Worm (Caenorhabditis elegans) whole organism, dauer: ENCODE measurements around the gene try-5.
"Not testable (repeated sequence)": the region's sequence is repeated elsewhere in the genome, so short reads cannot be mapped to it uniquely, and the experiment has no call there.

Experiments
- unc-62 ChIP-seq: sonication (generic microtip); optimal IDR thresholded peaks from 2 replicates; lab custom pipeline; 2017; ENCODE audit warnings: missing biosample characterization, missing genetic modification reagents, missing genetic modification characterization

Gene try-5

DNA sequence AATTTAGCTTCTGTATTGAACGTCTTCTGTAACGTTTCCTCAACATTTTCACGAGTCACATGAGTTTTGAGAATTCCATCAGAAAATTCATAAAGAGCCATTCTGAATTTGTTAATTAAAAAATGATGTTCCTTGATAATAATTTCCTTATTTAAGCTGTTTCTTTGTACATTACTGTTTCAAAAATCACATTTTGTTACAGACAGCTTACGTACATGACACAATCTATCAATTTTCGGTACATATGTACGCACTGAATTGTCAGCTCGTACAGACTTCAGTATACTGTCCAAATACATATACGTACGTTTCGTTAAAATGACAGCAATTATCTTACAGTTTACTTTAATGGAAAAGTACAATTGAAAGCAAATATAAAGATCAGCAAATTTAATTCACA is 29.6 kb downstream of the try-5 start, which contains the start of gene E02C12.19:
Gene E02C12.19 (minus strand): TSS at position 101 of the 400 bp plus-strand sequence.
- TF ChIP-seq unc-62 (GFP tag; lab: Kevin White, UChicago), result no peak

DNA sequence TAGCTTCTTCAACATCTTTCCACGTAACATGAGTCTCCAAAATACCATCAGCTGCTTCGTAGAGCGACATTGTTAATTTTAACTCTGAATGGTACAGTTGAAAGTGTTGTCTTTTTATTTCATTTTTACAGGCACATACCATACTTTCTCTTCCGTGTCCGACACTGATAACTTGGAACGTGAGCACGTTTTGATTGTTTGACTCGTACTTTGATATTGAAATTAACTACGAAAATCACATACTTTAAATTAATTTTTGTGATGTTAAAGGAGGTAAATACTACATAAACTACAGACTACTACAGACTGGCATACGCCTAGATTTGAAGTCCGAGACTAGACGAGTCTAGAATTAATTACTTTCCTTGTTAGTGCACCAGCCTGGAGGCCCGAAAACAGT is 31.5 kb downstream of the try-5 start, which contains the start of gene E02C12.10:
Gene E02C12.10 (minus strand): TSS at position 75 of the 400 bp plus-strand sequence.
- no peak for TF ChIP-seq unc-62 (GFP tag; lab: Kevin White, UChicago)

- not testable (repeated sequence) for TF ChIP-seq unc-62 (GFP tag; lab: Kevin White, UChicago)
Observed at ce11 chrV:9379808-9380207, 33.0 kb downstream of the try-5 start, which contains the start of gene E02C12.11. Gene E02C12.11, minus strand, starts transcription at chrV:9379908.

DNA sequence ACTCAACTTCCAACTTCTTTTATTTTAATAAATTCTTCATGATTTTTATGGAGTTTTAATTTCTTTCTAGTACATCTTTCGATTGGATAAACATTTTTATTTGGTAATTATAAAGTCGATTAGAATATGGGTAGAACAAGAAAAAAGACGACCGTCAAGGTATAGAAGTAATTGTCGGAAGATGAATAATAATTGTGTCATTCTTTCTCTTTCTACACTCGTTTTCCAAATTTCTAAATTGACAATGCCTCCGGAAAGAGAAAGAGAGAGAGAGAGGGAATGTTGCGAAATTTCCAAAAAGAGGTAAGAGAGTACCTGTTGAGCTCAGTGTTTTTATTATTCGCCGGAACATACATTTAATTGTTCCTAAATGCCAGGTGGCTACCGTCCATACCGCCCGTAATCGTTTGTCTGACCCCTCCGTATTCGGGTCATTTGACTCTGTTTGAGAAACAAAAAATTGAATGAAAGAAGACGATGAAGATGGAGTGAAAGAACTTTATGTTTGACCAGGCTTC is 35.1 kb downstream of the try-5 start, which contains the start of gene E02C12.12:
Gene E02C12.12 (minus strand): TSS at position 468 of the 518 bp plus-strand sequence.
- TF ChIP-seq unc-62 (GFP tag; lab: Kevin White, UChicago), result no peak

- no peak for TF ChIP-seq unc-62 (GFP tag; lab: Kevin White, UChicago)
Observed at ce11 chrV:9382538-9383328, 35.9 kb downstream of the try-5 start.

ce11 chrV:9384359-9384758 is 37.5 kb downstream of the try-5 start:
- no peak for TF ChIP-seq unc-62 (GFP tag; lab: Kevin White, UChicago)

DNA sequence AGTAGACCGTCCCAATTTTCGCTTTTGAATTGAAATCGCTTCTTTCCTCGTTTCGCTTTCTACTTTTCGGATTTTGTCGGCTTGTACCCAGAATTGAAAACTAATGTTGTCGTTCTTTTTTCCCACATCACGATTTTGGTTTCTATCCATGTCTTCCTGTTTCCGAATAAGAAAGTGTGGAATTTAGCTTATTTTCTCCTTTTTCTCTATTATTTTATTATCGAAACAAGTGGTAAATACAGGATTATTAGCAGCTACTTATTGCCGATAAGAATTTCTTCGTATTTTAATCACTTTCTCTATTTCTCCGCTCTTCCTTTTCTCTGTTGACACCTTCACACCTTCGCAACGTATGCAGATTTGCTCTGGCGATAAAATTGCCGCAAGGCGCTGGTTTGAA is 38.1 kb downstream of the try-5 start:
- TF ChIP-seq unc-62 (GFP tag; lab: Kevin White, UChicago), result no peak

DNA sequence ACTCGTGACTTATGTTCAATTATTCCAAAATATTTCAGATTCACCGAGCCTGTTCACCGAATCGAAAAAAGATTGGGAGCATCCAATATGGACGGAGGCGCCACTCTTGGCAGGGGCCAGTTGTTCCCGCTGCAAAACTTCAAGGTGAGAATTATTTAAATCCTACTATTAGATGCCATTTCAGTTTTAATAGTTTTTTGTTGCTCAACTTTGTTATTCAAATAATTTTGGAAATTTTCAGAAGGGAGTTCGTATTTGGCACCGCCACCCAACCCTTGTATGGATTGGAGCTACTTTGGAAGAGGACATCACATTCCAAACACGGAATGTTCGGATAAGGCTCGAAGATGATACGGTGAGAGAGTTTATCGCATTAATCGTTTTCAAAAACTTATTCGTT is 39.3 kb downstream of the try-5 start, which contains the start of gene hum-2:
Gene hum-2 (plus strand): TSS at position 33 of the 400 bp plus-strand sequence.
- no peak for TF ChIP-seq unc-62 (GFP tag; lab: Kevin White, UChicago)

DNA sequence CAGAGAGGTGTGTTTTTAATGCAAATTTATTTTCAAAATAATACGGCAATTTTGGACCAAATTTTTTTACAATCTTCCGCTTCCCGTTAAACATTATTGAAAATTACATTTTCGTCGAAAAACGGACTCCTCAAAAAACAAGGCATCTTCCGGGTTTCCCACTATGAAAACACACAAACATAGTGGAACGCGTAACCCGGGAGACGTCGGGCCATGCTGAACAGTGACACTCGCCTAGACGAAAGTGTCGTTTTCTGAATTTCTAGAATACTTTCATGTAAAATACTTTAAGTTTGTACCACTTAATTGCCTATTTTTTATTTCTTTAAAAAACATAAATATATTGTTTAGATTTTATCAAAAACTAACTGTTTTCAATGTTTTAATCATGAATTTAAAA is 45.1 kb downstream of the try-5 start:
- no peak for TF ChIP-seq unc-62 (GFP tag; lab: Kevin White, UChicago)

DNA sequence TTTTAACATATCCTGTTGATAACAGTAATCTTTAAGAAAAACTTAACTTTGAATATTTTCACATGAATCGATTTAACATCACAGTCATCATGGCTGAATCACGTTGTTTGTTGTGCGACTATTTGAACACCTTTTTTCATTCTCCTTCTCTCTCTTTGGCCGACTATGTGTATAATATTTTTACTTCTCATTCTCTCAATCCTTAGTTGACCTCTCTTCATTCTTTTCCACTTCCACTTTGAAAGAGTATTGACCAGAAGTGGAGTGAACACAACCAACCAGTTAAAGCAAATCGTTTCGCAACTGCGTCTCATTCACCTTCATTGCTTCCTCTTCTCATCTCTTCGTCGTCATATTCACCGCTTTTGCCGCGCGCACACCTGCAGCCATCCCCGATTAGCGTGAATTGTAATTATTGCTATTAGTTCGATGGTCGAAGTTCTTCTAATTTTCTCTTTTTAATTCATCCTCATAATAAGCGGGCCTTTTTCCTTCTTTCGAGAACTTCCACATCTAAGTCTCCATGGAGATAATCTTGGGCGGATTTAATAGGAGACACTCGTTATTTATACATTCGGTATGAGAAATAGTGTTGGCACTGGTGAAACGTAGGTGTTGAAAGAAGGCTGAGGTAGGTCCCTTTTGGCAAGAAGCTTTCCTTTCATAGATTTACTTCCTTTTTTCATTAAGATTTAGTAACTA is 48.2 kb downstream of the try-5 start:
- no peak for TF ChIP-seq unc-62 (GFP tag; lab: Kevin White, UChicago)
